Worm (Caenorhabditis elegans): ENCODE results near the gene F54F7.10.

ce11 chrX:11898040-11898439 lies 34.6 kb downstream of the F54F7.10 start, which contains the start of gene Y62H9A.9:
- TF ChIP-seq ztf-11 (tag; optimal IDR thresholded peaks at IDR 0.05) (no peak), fkh-10 (GFP tag; optimal IDR thresholded peaks at IDR 0.05) (no peak), lin-39 (tag; optimal IDR thresholded peaks at IDR 0.05) (no peak), ceh-82 (tag; optimal IDR thresholded peaks at IDR 0.05) (no peak), nhr-23 (tag; optimal IDR thresholded peaks at IDR 0.05) (no peak), nhr-11 (tag; optimal IDR thresholded peaks at IDR 0.05) (no peak), mdl-1 (tag; optimal IDR thresholded peaks at IDR 0.05) (no peak), skn-1 (tag; optimal IDR thresholded peaks at IDR 0.05) (no peak), lin-15B (tag; optimal IDR thresholded peaks at IDR 0.05) (no peak), pqm-1 (tag; optimal IDR thresholded peaks at IDR 0.05) (no peak)
